Worm (Caenorhabditis elegans) whole organism, L1 larva: ENCODE data around the gene C02H6.3.

ENCODE experiments used
- C04F5.9 ChIP-seq: sonication (generic microtip); optimal IDR thresholded peaks from 2 replicates; lab custom pipeline; 2016; ENCODE audit warnings: missing genetic modification characterization, missing compliant biosample characterization
- Y116A8C.19 ChIP-seq: sonication (generic microtip); optimal IDR thresholded peaks from 2 replicates; lab custom pipeline; 2016; ENCODE audit warnings: missing compliant biosample characterization, missing genetic modification characterization, borderline replicate concordance
- ama-1 ChIP-seq: fragments of 150-350 bp; optimal IDR thresholded peaks from 2 replicates; lab custom pipeline; 2014
- ceh-82 ChIP-seq, 3 experiments: fragments of 150-350 bp in 1 of 3; sonication (generic microtip) in 2 of 3; optimal IDR thresholded peaks; 2 replicates each; lab custom pipeline; 2014 to 2017; ENCODE audit warnings: missing biosample characterization in 3 of 3, missing genetic modification characterization in 3 of 3
- ceh-88 ChIP-seq: fragments of 200-800 bp; sonication (Bioruptor generic); IDR thresholded peaks from 2 replicates; pipeline ENCODE4 v1.3.6; 2022; ENCODE audit warnings: missing genetic modification characterization, missing compliant biosample characterization
- ces-1 ChIP-seq: fragments of 150-350 bp; optimal IDR thresholded peaks from 2 replicates; lab custom pipeline; 2014; ENCODE audit warnings: missing biosample characterization, missing genetic modification reagents, missing genetic modification characterization
- efl-1 ChIP-seq, 4 experiments: fragments of 150-350 bp; optimal IDR thresholded peaks in 3 of 4; peaks in 1 of 4; 1 replicate in 1 of 4; 2 replicates in 3 of 4; lab custom pipeline; 2014; ENCODE audit warnings: missing biosample characterization in 2 of 4, missing genetic modification characterization in 2 of 4, missing genetic modification reagents in 2 of 4
- egl-13 ChIP-seq: sonication (generic microtip); optimal IDR thresholded peaks from 2 replicates; lab custom pipeline; 2016; ENCODE audit warnings: missing genotype, missing genetic modification reagents, missing genetic modification characterization, missing compliant biosample characterization
- elt-2 ChIP-seq: sonication (generic microtip); optimal IDR thresholded peaks from 2 replicates; lab custom pipeline; 2016; ENCODE audit warnings: missing genetic modification characterization, mild to moderate bottlenecking, inconsistent platforms, missing compliant biosample characterization, missing genetic modification reagents
- elt-3 ChIP-seq, 6 experiments: fragments of 150-350 bp in 1 of 6; sonication (generic microtip); optimal IDR thresholded peaks; 2 replicates each; lab custom pipeline; 2017 to 2018; ENCODE audit warnings: missing biosample characterization in 6 of 6, missing genetic modification characterization in 6 of 6, inconsistent platforms in 1 of 6
- fos-1 ChIP-seq: fragments of 150-350 bp; optimal IDR thresholded peaks from 2 replicates; lab custom pipeline; 2014; ENCODE audit warnings: missing biosample characterization, missing genetic modification characterization
- hlh-4 ChIP-seq: sonication (generic microtip); optimal IDR thresholded peaks from 2 replicates; lab custom pipeline; 2016; ENCODE audit warnings: mild to moderate bottlenecking, missing genetic modification characterization, missing compliant biosample characterization
- hpl-2 ChIP-seq: fragments of 150-350 bp; optimal IDR thresholded peaks from 2 replicates; lab custom pipeline; 2014; ENCODE audit warnings: missing biosample characterization, missing genetic modification reagents, missing genetic modification characterization
- isw-1 ChIP-seq: fragments of 200-800 bp; sonication (Bioruptor generic); IDR thresholded peaks from 2 replicates; pipeline ENCODE4 v1.3.6; 2022; ENCODE audit warnings: missing genetic modification characterization, missing compliant biosample characterization
- lin-13 ChIP-seq: fragments of 150-350 bp; optimal IDR thresholded peaks from 2 replicates; lab custom pipeline; 2014; ENCODE audit warnings: missing biosample characterization, missing genetic modification reagents, missing genetic modification characterization
- lin-35 ChIP-seq, 2 experiments: fragments of 150-350 bp; optimal IDR thresholded peaks; 2 replicates each; lab custom pipeline; 2014; ENCODE audit warnings: missing biosample characterization in 2 of 2, missing genetic modification characterization in 2 of 2, missing genetic modification reagents in 2 of 2
- lir-3 ChIP-seq: sonication (generic microtip); optimal IDR thresholded peaks from 2 replicates; lab custom pipeline; 2016; ENCODE audit warnings: mild to moderate bottlenecking, missing genetic modification characterization, moderate library complexity, missing compliant biosample characterization; ENCODE audit not compliant: poor library complexity
- lsy-2 ChIP-seq, 2 experiments: fragments of 150-350 bp; optimal IDR thresholded peaks; 2 replicates each; lab custom pipeline; 2014; ENCODE audit warnings: missing biosample characterization in 2 of 2, missing genetic modification characterization in 2 of 2
- mdl-1 ChIP-seq, 2 experiments: fragments of 150-350 bp; optimal IDR thresholded peaks; 2 replicates each; lab custom pipeline; 2014 to 2017; ENCODE audit warnings: missing biosample characterization in 2 of 2, missing genetic modification characterization in 2 of 2, inconsistent platforms in 1 of 2
- mep-1 ChIP-seq: fragments of 150-350 bp; optimal IDR thresholded peaks from 2 replicates; lab custom pipeline; 2014; ENCODE audit warnings: missing biosample characterization, missing genetic modification characterization
- nhr-11 ChIP-seq: fragments of 150-350 bp; optimal IDR thresholded peaks from 2 replicates; lab custom pipeline; 2014; ENCODE audit warnings: missing biosample characterization, missing genetic modification characterization
- nhr-12 ChIP-seq: sonication (generic microtip); optimal IDR thresholded peaks from 2 replicates; lab custom pipeline; 2017; ENCODE audit warnings: missing biosample characterization, missing genetic modification characterization
- nhr-19 ChIP-seq: fragments of 200-800 bp; sonication (Bioruptor generic); conservative IDR thresholded peaks from 2 replicates; pipeline ENCODE4 v1.3.6; 2022; ENCODE audit warnings: missing genetic modification characterization, missing compliant biosample characterization
- nhr-20 ChIP-seq: sonication (generic microtip); optimal IDR thresholded peaks from 2 replicates; lab custom pipeline; 2016; ENCODE audit warnings: mild to moderate bottlenecking, missing genetic modification characterization, missing compliant biosample characterization
- nhr-28 ChIP-seq: fragments of 150-350 bp; optimal IDR thresholded peaks from 2 replicates; lab custom pipeline; 2014; ENCODE audit warnings: missing biosample characterization, missing genetic modification characterization
- nhr-47 ChIP-seq: sonication (generic microtip); optimal IDR thresholded peaks from 2 replicates; lab custom pipeline; 2016; ENCODE audit warnings: mild to moderate bottlenecking, missing genetic modification characterization, moderate library complexity, missing compliant biosample characterization
- nhr-76 ChIP-seq: sonication (generic microtip); optimal IDR thresholded peaks from 2 replicates; lab custom pipeline; 2017; ENCODE audit warnings: missing biosample characterization, missing genetic modification characterization
- nhr-77 ChIP-seq: fragments of 150-350 bp; optimal IDR thresholded peaks from 2 replicates; lab custom pipeline; 2014; ENCODE audit warnings: missing biosample characterization, missing genetic modification characterization
- nhr-84 ChIP-seq: sonication (generic microtip); optimal IDR thresholded peaks from 2 replicates; lab custom pipeline; 2017; ENCODE audit warnings: missing biosample characterization, missing genetic modification characterization
- nhr-85 ChIP-seq: sonication (generic microtip); peaks from one replicate; lab custom pipeline; 2016; ENCODE audit warnings: missing genetic modification characterization, inconsistent platforms, missing compliant biosample characterization
- nhr-90 ChIP-seq: sonication (generic microtip); optimal IDR thresholded peaks from 2 replicates; lab custom pipeline; 2016; ENCODE audit warnings: mild to moderate bottlenecking, missing genetic modification characterization, missing compliant biosample characterization; ENCODE audit not compliant: poor library complexity
- pag-3 ChIP-seq: sonication (generic microtip); optimal IDR thresholded peaks from 2 replicates; lab custom pipeline; 2017; ENCODE audit warnings: missing genetic modification characterization, mild to moderate bottlenecking, missing compliant biosample characterization, antibody characterized with exemption, borderline replicate concordance; ENCODE audit not compliant: insufficient read depth
- pax-3 ChIP-seq: fragments of 200-800 bp; sonication (Bioruptor generic); optimal IDR thresholded peaks from 2 replicates; lab custom pipeline; 2018; ENCODE audit warnings: mild to moderate bottlenecking, missing genetic modification characterization, moderate library complexity, missing compliant biosample characterization
- pqm-1 ChIP-seq: sonication (generic microtip); optimal IDR thresholded peaks from 3 replicates; lab custom pipeline; 2017; ENCODE audit warnings: missing biosample characterization, missing genetic modification characterization
- rnt-1 ChIP-seq: sonication (generic microtip); optimal IDR thresholded peaks from 2 replicates; lab custom pipeline; 2016; ENCODE audit warnings: mild to moderate bottlenecking, missing genetic modification characterization, moderate library complexity, missing compliant biosample characterization
- skn-1 ChIP-seq: fragments of 150-350 bp; optimal IDR thresholded peaks from 2 replicates; lab custom pipeline; 2014; ENCODE audit warnings: missing biosample characterization, missing genetic modification characterization
- snpc-4 ChIP-seq: fragments of 150-350 bp; optimal IDR thresholded peaks from 2 replicates; lab custom pipeline; 2014; ENCODE audit warnings: missing biosample characterization, missing genetic modification characterization
- snu-23 ChIP-seq: sonication (generic microtip); optimal IDR thresholded peaks from 2 replicates; lab custom pipeline; 2016; ENCODE audit warnings: missing genetic modification characterization, missing compliant biosample characterization
- sptf-1 ChIP-seq: fragments of 150-350 bp; optimal IDR thresholded peaks from 2 replicates; lab custom pipeline; 2014; ENCODE audit warnings: missing biosample characterization, missing genetic modification characterization
- swsn-7 ChIP-seq: sonication (generic microtip); optimal IDR thresholded peaks from 2 replicates; lab custom pipeline; 2016; ENCODE audit warnings: missing genetic modification characterization, missing compliant biosample characterization
- tbx-2 ChIP-seq: sonication (generic microtip); optimal IDR thresholded peaks from 2 replicates; lab custom pipeline; 2016; ENCODE audit warnings: missing genetic modification characterization, missing compliant biosample characterization
- tlp-1 ChIP-seq: fragments of 150-350 bp; optimal IDR thresholded peaks from 2 replicates; lab custom pipeline; 2014; ENCODE audit warnings: missing biosample characterization, missing genetic modification characterization
- unc-130 ChIP-seq: fragments of 150-350 bp; optimal IDR thresholded peaks from 2 replicates; lab custom pipeline; 2017; ENCODE audit warnings: missing biosample characterization, missing genetic modification characterization, inconsistent platforms
- unc-98 ChIP-seq: fragments of 200-800 bp; sonication (Bioruptor generic); IDR thresholded peaks from 2 replicates; pipeline ENCODE4 v1.3.6; 2022; ENCODE audit warnings: missing genetic modification characterization, missing compliant biosample characterization
- vab-15 ChIP-seq: sonication (generic microtip); optimal IDR thresholded peaks from 2 replicates; lab custom pipeline; 2017; ENCODE audit warnings: missing genotype, mild to moderate bottlenecking, missing genetic modification characterization, missing compliant biosample characterization
- zag-1 ChIP-seq: fragments of 150-350 bp; optimal IDR thresholded peaks from 2 replicates; lab custom pipeline; 2014; ENCODE audit warnings: missing biosample characterization, missing genetic modification characterization
- zip-4 ChIP-seq: fragments of 200-800 bp; sonication (Bioruptor generic); optimal IDR thresholded peaks from 2 replicates; lab custom pipeline; 2018; ENCODE audit warnings: mild to moderate bottlenecking, missing genetic modification characterization, moderate library complexity, missing compliant biosample characterization
- ztf-11 ChIP-seq, 2 experiments: sonication (generic microtip); optimal IDR thresholded peaks; 2 replicates each; lab custom pipeline; 2016 to 2017; ENCODE audit warnings: missing genetic modification characterization in 2 of 2, missing biosample characterization in 1 of 2, missing compliant biosample characterization in 1 of 2

C02H6.3 gene

ce11 chrV:7434805-7435363 is 47.2 kb upstream of the C02H6.3 start (continued):
- TF ChIP-seq sptf-1 (tag; lab: Kevin White, UChicago) = no peak
- peak; percentile 79 for TF ChIP-seq snu-23 (GFP tag; lab: Kevin White, UChicago)
- TF ChIP-seq ceh-82 (tag; optimal IDR thresholded peaks at IDR 0.05; lab: Kevin White, UChicago) = peak; percentile 25 to 32 (median 28)
- peak; percentile 34 for TF ChIP-seq lir-3 (tag; lab: Kevin White, UChicago)
- TF ChIP-seq nhr-28 = no peak
- TF ChIP-seq nhr-19 = peak; percentile 98
- TF ChIP-seq tlp-1 (tag; lab: Kevin White, UChicago) = no peak
- peak in 1 of 2 experiments; percentile 89 for TF ChIP-seq mdl-1 (tag; optimal IDR thresholded peaks at IDR 0.05; lab: Kevin White, UChicago)
- no peak for TF ChIP-seq zip-4 (GFP tag; lab: Kevin White, UChicago)
- TF ChIP-seq vab-15 (tag; lab: Kevin White, UChicago) = no peak
- peak; percentile 21 for TF ChIP-seq snpc-4 (tag; lab: Kevin White, UChicago)

- TF ChIP-seq elt-3 (tag; optimal IDR thresholded peaks at IDR 0.05; lab: Kevin White, UChicago) = peak in 1 of 6 experiments; percentile 35
- TF ChIP-seq pax-3 = no peak
- no peak for TF ChIP-seq nhr-76
- peak; percentile 5 for TF ChIP-seq elt-2 (tag; lab: Kevin White, UChicago)
- TF ChIP-seq nhr-47 (tag; lab: Kevin White, UChicago) = no peak
- TF ChIP-seq lir-3 (tag; lab: Kevin White, UChicago) = peak; percentile 21
- TF ChIP-seq fos-1 (tag; lab: Kevin White, UChicago) = no peak
- no peak for TF ChIP-seq efl-1 (optimal IDR thresholded peaks at IDR 0.05; lab: Kevin White, UChicago)
- TF ChIP-seq efl-1 (GFP tag; optimal IDR thresholded peaks at IDR 0.05 in 1 of 2; lab: Kevin White, UChicago) = peak in 1 of 2 experiments; percentile 80
- TF ChIP-seq Y116A8C.19 (tag; lab: Kevin White, UChicago) = no peak
- no peak for TF ChIP-seq rnt-1 (tag; lab: Kevin White, UChicago)
- TF ChIP-seq ces-1 (GFP tag; lab: Kevin White, UChicago) = no peak
- TF ChIP-seq nhr-20 = peak; percentile 6
- no peak for TF ChIP-seq isw-1 (GFP tag; lab: Robert Waterston, UW)
- peak; percentile 24 for TF ChIP-seq nhr-90 (tag; lab: Kevin White, UChicago)
- peak; percentile 52 for TF ChIP-seq ama-1
- no peak for TF ChIP-seq nhr-12 (tag; lab: Kevin White, UChicago)
- TF ChIP-seq zag-1 = no peak
- TF ChIP-seq zip-4 (GFP tag; lab: Kevin White, UChicago) = no peak
- TF ChIP-seq egl-13 (tag; lab: Kevin White, UChicago) = no peak
- TF ChIP-seq lsy-2 (tag; optimal IDR thresholded peaks at IDR 0.05; lab: Kevin White, UChicago) = no peak
- no peak for TF ChIP-seq nhr-77
- 0 out of 2 replicates have a peak, but pooled peaks have one; percentile 10 for TF ChIP-seq ceh-88 (GFP tag; lab: Robert Waterston, UW)
- TF ChIP-seq snu-23 (GFP tag; lab: Kevin White, UChicago) = peak; percentile 44
- no peak for TF ChIP-seq mep-1 (tag; lab: Kevin White, UChicago)
- no peak for TF ChIP-seq nhr-84 (tag; lab: Kevin White, UChicago)
- TF ChIP-seq pqm-1 (tag; lab: Kevin White, UChicago) = no peak
- TF ChIP-seq sptf-1 (tag; lab: Kevin White, UChicago) = no peak
- no peak for TF ChIP-seq lin-13 (GFP tag; lab: Kevin White, UChicago)
- no peak for TF ChIP-seq unc-98 (GFP tag; lab: Robert Waterston, UW)
- no peak for TF ChIP-seq hpl-2 (GFP tag; lab: Kevin White, UChicago)
- TF ChIP-seq nhr-28 = no peak
- no peak for TF ChIP-seq unc-130 (tag; lab: Kevin White, UChicago)
- TF ChIP-seq lin-35 (GFP tag; optimal IDR thresholded peaks at IDR 0.05; lab: Kevin White, UChicago) = no peak
- TF ChIP-seq pag-3 = no peak
- no peak for TF ChIP-seq ztf-11 (tag; optimal IDR thresholded peaks at IDR 0.05; lab: Kevin White, UChicago)
- TF ChIP-seq nhr-11 (tag; lab: Kevin White, UChicago) = no peak
- TF ChIP-seq swsn-7 (tag; lab: Kevin White, UChicago) = no peak
- TF ChIP-seq hlh-4 (tag; lab: Kevin White, UChicago) = no peak
- TF ChIP-seq C04F5.9 = no peak
- peak; percentile 53 for TF ChIP-seq nhr-85 (tag; lab: Kevin White, UChicago)
- TF ChIP-seq snpc-4 (tag; lab: Kevin White, UChicago) = no peak
- no peak for TF ChIP-seq skn-1 (tag; lab: Kevin White, UChicago)
- no peak for TF ChIP-seq tbx-2 (tag; lab: Kevin White, UChicago)
Observed at ce11 chrV:7432441-7433146, 44.9 kb upstream of the C02H6.3 start.
